Worm (Caenorhabditis elegans): Measurements from ENCODE around the gene clc-22.

DNA sequence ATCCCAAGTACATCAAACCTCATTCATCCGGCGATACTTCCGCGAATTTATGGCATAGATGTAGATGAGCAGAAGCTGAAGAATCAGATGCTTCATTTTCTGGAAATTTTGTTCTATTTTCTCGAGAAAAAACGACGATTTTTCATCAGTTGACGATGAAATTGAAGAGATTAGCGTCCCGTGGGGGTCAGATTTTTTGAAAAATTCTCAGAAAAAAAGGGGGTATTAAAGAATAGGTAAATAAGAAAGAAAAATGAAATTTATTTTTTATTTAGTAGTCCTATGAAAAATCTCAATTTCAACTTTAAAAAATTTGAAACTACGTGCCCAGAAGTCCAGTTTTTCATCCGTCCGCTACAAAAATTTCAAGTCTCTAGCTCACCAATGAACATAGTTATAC, 29.6 kb upstream of the clc-22 start, which contains the start of gene K07D4.5:
- TF ChIP-seq B0336.3 (GFP tag; IDR thresholded peaks at IDR 0.05) = no peak
- TF ChIP-seq Y53F4B.3 (GFP tag; IDR thresholded peaks at IDR 0.05) = no peak
- TF ChIP-seq F37B4.10 (GFP tag; IDR thresholded peaks at IDR 0.05) = no peak
- TF ChIP-seq F57A8.1 (GFP tag; optimal IDR thresholded peaks at IDR 0.05) = no peak

Data from whole organism, young adult.